Fruit fly (Drosophila melanogaster) whole organism, embryonic: ENCODE measurements around the gene Slu7.

Experiments
- CG10267 ChIP-seq: fragments of 200-800 bp; sonication (Bioruptor generic); optimal IDR thresholded peaks from 2 replicates; lab custom pipeline; 2018; ENCODE audit warnings: missing biosample characterization, mild to moderate bottlenecking, missing genetic modification characterization, moderate library complexity
- CG10274 ChIP-seq: fragments of 200-800 bp; sonication (Bioruptor generic); optimal IDR thresholded peaks from 3 replicates; lab custom pipeline; 2017; ENCODE audit warnings: missing biosample characterization, mild to moderate bottlenecking, missing genetic modification characterization
- CG11093 ChIP-seq: fragments of 200-800 bp; sonication (Bioruptor generic); IDR thresholded peaks from 3 replicates; pipeline ENCODE4 v1.3.6; 2022; ENCODE audit warnings: missing biosample characterization, missing genetic modification characterization
- CG11456 ChIP-seq: fragments of 200-800 bp; sonication (Bioruptor generic); IDR thresholded peaks from 3 replicates; pipeline ENCODE4 v1.3.6; 2022; ENCODE audit warnings: missing biosample characterization, missing genetic modification characterization
- CG12299 ChIP-seq: fragments of 200-800 bp; sonication (Bioruptor generic); optimal IDR thresholded peaks from 2 replicates; lab custom pipeline; 2018; ENCODE audit warnings: missing biosample characterization, mild to moderate bottlenecking, missing genetic modification characterization
- CG13123 ChIP-seq: fragments of 200-800 bp; sonication (Bioruptor generic); optimal IDR thresholded peaks from 2 replicates; lab custom pipeline; 2016; ENCODE audit warnings: missing biosample characterization, missing genetic modification characterization
- CG16813 ChIP-seq: fragments of 200-800 bp; sonication (Bioruptor generic); IDR thresholded peaks from 3 replicates; pipeline ENCODE4 v1.3.6; 2022; ENCODE audit warnings: missing biosample characterization, missing genetic modification characterization; ENCODE audit not compliant: partially characterized antibody
- CG18011 ChIP-seq: fragments of 200-800 bp; sonication (Bioruptor generic); optimal IDR thresholded peaks from 2 replicates; lab custom pipeline; 2017; ENCODE audit warnings: missing biosample characterization, missing genetic modification characterization, mild to moderate bottlenecking, moderate library complexity, missing genotype
- CG1832 ChIP-seq: fragments of 200-800 bp; sonication (Bioruptor generic); optimal IDR thresholded peaks from 2 replicates; lab custom pipeline; 2017; ENCODE audit warnings: missing biosample characterization, mild to moderate bottlenecking, missing genetic modification characterization, inconsistent platforms
- CG2129 ChIP-seq: fragments of 200-800 bp; sonication (Bioruptor generic); IDR thresholded peaks from 2 replicates; pipeline ENCODE4 v1.3.6; 2022; ENCODE audit warnings: missing biosample characterization, missing genetic modification characterization; ENCODE audit not compliant: partially characterized antibody
- CG6683 ChIP-seq: fragments of 200-800 bp; sonication (Bioruptor generic); optimal IDR thresholded peaks from 2 replicates; lab custom pipeline; 2017; ENCODE audit warnings: missing biosample characterization, mild to moderate bottlenecking, missing genetic modification characterization, missing genetic modification reagents
- CG6854 ChIP-seq: fragments of 200-800 bp; sonication (Bioruptor generic); optimal IDR thresholded peaks from 3 replicates; lab custom pipeline; 2017; ENCODE audit warnings: missing biosample characterization, mild to moderate bottlenecking, missing genetic modification characterization
- CG9932 ChIP-seq: fragments of 200-800 bp; sonication (Bioruptor generic); IDR thresholded peaks from 2 replicates; pipeline ENCODE4 v1.3.6; 2022; ENCODE audit warnings: missing biosample characterization, missing genetic modification characterization
- CHES-1-like ChIP-seq: fragments of 200-800 bp; sonication (Bioruptor generic); optimal IDR thresholded peaks from 2 replicates; lab custom pipeline; 2016; ENCODE audit warnings: missing biosample characterization, missing genetic modification characterization
- CoRest ChIP-seq: fragments of 200-800 bp; sonication (Bioruptor generic); optimal IDR thresholded peaks from 3 replicates; lab custom pipeline; 2018; ENCODE audit warnings: missing biosample characterization, mild to moderate bottlenecking, missing genetic modification characterization, moderate library complexity
- Doc2 ChIP-seq: fragments of 200-800 bp; sonication (Bioruptor generic); IDR thresholded peaks from 2 replicates; pipeline ENCODE4 v1.3.6; 2022; ENCODE audit warnings: missing biosample characterization, missing genetic modification characterization
- E2f2 ChIP-seq: fragments of 200-800 bp; sonication (Bioruptor generic); IDR thresholded peaks from 2 replicates; pipeline ENCODE4 v1.3.6; 2022; ENCODE audit warnings: missing biosample characterization, missing genetic modification characterization
- H2.0 ChIP-seq: fragments of 200-800 bp; sonication (Bioruptor generic); IDR thresholded peaks from 2 replicates; pipeline ENCODE4 v1.3.6; 2022; ENCODE audit warnings: missing biosample characterization, missing genetic modification characterization
- Hmr ChIP-seq: fragments of 200-800 bp; sonication (Bioruptor generic); optimal IDR thresholded peaks from 3 replicates; lab custom pipeline; 2017; ENCODE audit warnings: mild to moderate bottlenecking, missing biosample characterization, missing genetic modification reagents, missing genetic modification characterization
- Hmx ChIP-seq: fragments of 200-800 bp; sonication (Bioruptor generic); optimal IDR thresholded peaks from 2 replicates; lab custom pipeline; 2016; ENCODE audit warnings: missing biosample characterization, missing genetic modification characterization
- Hr51 ChIP-seq, 2 experiments: fragments of 200-800 bp; sonication (Bioruptor generic); optimal IDR thresholded peaks; 2 replicates in 1 of 2; 3 replicates in 1 of 2; lab custom pipeline; 2016 to 2018; ENCODE audit warnings: missing biosample characterization in 2 of 2, missing genetic modification characterization in 2 of 2, mild to moderate bottlenecking in 1 of 2, moderate library complexity in 1 of 2
- Myb ChIP-seq: fragments of 200-800 bp; sonication (Bioruptor generic); optimal IDR thresholded peaks from 2 replicates; lab custom pipeline; 2016; ENCODE audit warnings: missing biosample characterization, missing genetic modification characterization
- NC2α ChIP-seq: fragments of 200-800 bp; sonication (Bioruptor generic); optimal IDR thresholded peaks from 2 replicates; lab custom pipeline; 2016; ENCODE audit warnings: missing biosample characterization, missing genetic modification characterization
- NC2β ChIP-seq: fragments of 200-800 bp; sonication (Bioruptor generic); optimal IDR thresholded peaks from 2 replicates; lab custom pipeline; 2016; ENCODE audit warnings: missing biosample characterization, missing genetic modification characterization
- NK7.1 ChIP-seq: fragments of 200-800 bp; sonication (Bioruptor generic); optimal IDR thresholded peaks from 3 replicates; lab custom pipeline; 2016; ENCODE audit warnings: missing biosample characterization, missing genetic modification characterization
- Opbp ChIP-seq: fragments of 200-800 bp; sonication (Bioruptor generic); IDR thresholded peaks from 3 replicates; pipeline ENCODE4 v1.3.6; 2022; ENCODE audit warnings: missing biosample characterization, missing genetic modification characterization; ENCODE audit not compliant: partially characterized antibody
- Scr ChIP-seq: fragments of 200-800 bp; sonication (Bioruptor generic); IDR thresholded peaks from 2 replicates; pipeline ENCODE4 v1.3.6; 2022; ENCODE audit warnings: missing biosample characterization, missing genetic modification characterization; ENCODE audit not compliant: partially characterized antibody
- Sox102F ChIP-seq: fragments of 200-800 bp; sonication (Bioruptor generic); optimal IDR thresholded peaks from 2 replicates; lab custom pipeline; 2018; ENCODE audit warnings: missing biosample characterization, mild to moderate bottlenecking, missing genetic modification characterization, moderate library complexity
- Stat92E ChIP-seq, 3 experiments: fragments of >200 bp in 2 of 3; fragments of 200-800 bp in 1 of 3; sonication (Bioruptor generic) in 1 of 3; optimal IDR thresholded peaks; 2 replicates each; lab custom pipeline; 2017 to 2019; ENCODE audit warnings: missing biosample characterization in 3 of 3, missing genetic modification characterization in 3 of 3, mild to moderate bottlenecking in 1 of 3, moderate library complexity in 1 of 3
- YL-1 ChIP-seq: fragments of 200-800 bp; sonication (Bioruptor generic); optimal IDR thresholded peaks from 3 replicates; lab custom pipeline; 2017; ENCODE audit warnings: missing biosample characterization, mild to moderate bottlenecking, missing genetic modification characterization
- ac ChIP-seq: fragments of 200-800 bp; sonication (Bioruptor generic); optimal IDR thresholded peaks from 3 replicates; lab custom pipeline; 2017; ENCODE audit warnings: missing biosample characterization, mild to moderate bottlenecking, missing genetic modification characterization
- br ChIP-seq: fragments of >200 bp; optimal IDR thresholded peaks from 2 replicates; lab custom pipeline; 2017
- cas ChIP-seq: fragments of 200-800 bp; sonication (Bioruptor generic); IDR thresholded peaks from 2 replicates; pipeline ENCODE4 v1.3.6; 2022; ENCODE audit warnings: missing biosample characterization, missing genetic modification characterization
- cato ChIP-seq: fragments of 200-800 bp; sonication (Bioruptor generic); optimal IDR thresholded peaks from 2 replicates; lab custom pipeline; 2016; ENCODE audit warnings: missing biosample characterization, missing genetic modification characterization, borderline replicate concordance
- chinmo ChIP-seq: fragments of 200-800 bp; sonication (Bioruptor generic); IDR thresholded peaks from 4 replicates; pipeline ENCODE4 v1.3.6; 2022; ENCODE audit warnings: missing biosample characterization, missing genetic modification characterization; ENCODE audit not compliant: partially characterized antibody
- dimm ChIP-seq: fragments of 200-800 bp; sonication (Bioruptor generic); IDR thresholded peaks from 2 replicates; pipeline ENCODE4 v1.3.6; 2022; ENCODE audit warnings: missing biosample characterization, missing genetic modification characterization
- eve ChIP-seq, 2 experiments: fragments of >200 bp; optimal IDR thresholded peaks; 2 replicates each; lab custom pipeline; 2017; ENCODE audit warnings: missing biosample characterization in 2 of 2, missing genetic modification characterization in 2 of 2
- exex ChIP-seq: fragments of 200-800 bp; sonication (Bioruptor generic); optimal IDR thresholded peaks from 4 replicates; lab custom pipeline; 2018; ENCODE audit warnings: missing biosample characterization, mild to moderate bottlenecking, missing genetic modification characterization, moderate library complexity
- fru ChIP-seq: fragments of >200 bp; optimal IDR thresholded peaks from 2 replicates; lab custom pipeline; 2017
- gcm ChIP-seq: fragments of 200-800 bp; sonication (Bioruptor generic); optimal IDR thresholded peaks from 2 replicates; lab custom pipeline; 2019; ENCODE audit warnings: missing biosample characterization, mild to moderate bottlenecking, missing genetic modification characterization, moderate library complexity
- gt ChIP-seq: fragments of 200-800 bp; sonication (Bioruptor generic); IDR thresholded peaks from 2 replicates; pipeline ENCODE4 v1.3.6; 2022; ENCODE audit warnings: missing biosample characterization, missing genetic modification characterization
- ind ChIP-seq: fragments of 200-800 bp; sonication (Bioruptor generic); optimal IDR thresholded peaks from 3 replicates; lab custom pipeline; 2016; ENCODE audit warnings: missing biosample characterization, missing genetic modification characterization
- knrl ChIP-seq: fragments of 200-800 bp; sonication (Bioruptor generic); IDR thresholded peaks from 3 replicates; pipeline ENCODE4 v1.3.6; 2022; ENCODE audit warnings: missing biosample characterization, missing genetic modification characterization; ENCODE audit not compliant: partially characterized antibody
- lab ChIP-seq: fragments of 200-800 bp; sonication (Bioruptor generic); optimal IDR thresholded peaks from 3 replicates; lab custom pipeline; 2017; ENCODE audit warnings: missing biosample characterization, missing genetic modification characterization, mild to moderate bottlenecking, moderate library complexity, missing genetic modification reagents
- maf-S ChIP-seq: fragments of 200-800 bp; sonication (Bioruptor generic); optimal IDR thresholded peaks from 2 replicates; lab custom pipeline; 2016; ENCODE audit warnings: missing biosample characterization, missing genetic modification characterization
- nerfin-1 ChIP-seq: fragments of 200-800 bp; sonication (Bioruptor generic); optimal IDR thresholded peaks from 3 replicates; lab custom pipeline; 2019; ENCODE audit warnings: missing biosample characterization, mild to moderate bottlenecking, missing genetic modification characterization, moderate library complexity
- pita ChIP-seq: fragments of 200-800 bp; sonication (Bioruptor generic); optimal IDR thresholded peaks from 2 replicates; lab custom pipeline; 2017; ENCODE audit warnings: missing biosample characterization, mild to moderate bottlenecking, missing genetic modification characterization
- wor ChIP-seq: fragments of 200-800 bp; sonication (Bioruptor generic); IDR thresholded peaks from 2 replicates; pipeline ENCODE4 v1.3.6; 2022; ENCODE audit warnings: missing biosample characterization, missing genetic modification characterization
- zf30C ChIP-seq: fragments of 200-800 bp; sonication (Bioruptor generic); optimal IDR thresholded peaks from 3 replicates; lab custom pipeline; 2018; ENCODE audit warnings: missing biosample characterization, mild to moderate bottlenecking, missing genetic modification characterization

Gene Slu7

dm6 chr3R:29033909-29034629 is 4.8 kb downstream of the Slu7 start, which contains the start of the genes beta4GalNAcTB and Cpsf100 (continued):
- no peak for TF ChIP-seq CG1832 (GFP tag; lab: Kevin White, UChicago)
- TF ChIP-seq Hmr (GFP tag; lab: Kevin White, UChicago): peak; percentile 60
- TF ChIP-seq fru (lab: Kevin White, UChicago): no peak
- TF ChIP-seq chinmo (GFP tag; lab: Robert Waterston, UW): no peak
- TF ChIP-seq br (lab: Kevin White, UChicago): no peak
- peak; percentile 46 for TF ChIP-seq CG18011 (GFP tag; lab: Kevin White, UChicago)
- no peak for TF ChIP-seq NK7.1 (GFP tag; lab: Kevin White, UChicago)
- no peak for TF ChIP-seq CG16813 (GFP tag; lab: Robert Waterston, UW)
- TF ChIP-seq lab (GFP tag; lab: Kevin White, UChicago): no peak
- peak; percentile 61 for TF ChIP-seq nerfin-1 (tag; lab: Kevin White, UChicago)
- peak; percentile 26; the same call in 1 of the 2 replicates for TF ChIP-seq E2f2 (GFP tag; lab: Robert Waterston, UW)
- TF ChIP-seq NC2α (GFP tag; lab: Kevin White, UChicago): peak; percentile 7
- TF ChIP-seq Doc2 (GFP tag; lab: Robert Waterston, UW): no peak
- no peak for TF ChIP-seq gcm (GFP tag; lab: Kevin White, UChicago)
- peak; percentile 64 for TF ChIP-seq CG13123 (GFP tag; lab: Kevin White, UChicago)
- peak; percentile 46 for TF ChIP-seq Hmx
- peak; percentile 84 for TF ChIP-seq ind
- peak; percentile 63 for TF ChIP-seq H2.0 (GFP tag; lab: Robert Waterston, UW)
- no peak for TF ChIP-seq Scr (GFP tag; lab: Robert Waterston, UW)
- no peak for TF ChIP-seq eve (GFP tag; optimal IDR thresholded peaks at IDR 0.05; lab: Kevin White, UChicago)
- peak; percentile 48 for TF ChIP-seq CG6854 (GFP tag; lab: Kevin White, UChicago)
- TF ChIP-seq CG9932 (GFP tag; lab: Robert Waterston, UW): peak; percentile 79
- TF ChIP-seq wor (GFP tag; lab: Robert Waterston, UW): peak; percentile 21; the same call in 1 of the 2 replicates
- TF ChIP-seq maf-S: peak; percentile 29
- peak; percentile 17 for TF ChIP-seq Myb (GFP tag; lab: Kevin White, UChicago)
- TF ChIP-seq CG10274 (GFP tag; lab: Kevin White, UChicago): peak; percentile 47
- TF ChIP-seq dimm (GFP tag; lab: Robert Waterston, UW): no peak
- TF ChIP-seq Hr51 (GFP tag; optimal IDR thresholded peaks at IDR 0.05; lab: Kevin White, UChicago): peak; percentile 42 to 57
- TF ChIP-seq pita (GFP tag; lab: Kevin White, UChicago): no peak
- 0 out of 2 replicates have a peak, but pooled peaks have one; percentile 9 for TF ChIP-seq cas
- peak; percentile 27 for TF ChIP-seq NC2β (GFP tag; lab: Kevin White, UChicago)
- TF ChIP-seq Sox102F (GFP tag; lab: Kevin White, UChicago): peak; percentile 64
- TF ChIP-seq gt (GFP tag; lab: Robert Waterston, UW): no peak
- no peak for TF ChIP-seq knrl (GFP tag; lab: Robert Waterston, UW)
- peak; percentile 56 for TF ChIP-seq CG10267
- TF ChIP-seq YL-1: no peak
- TF ChIP-seq exex (tag; lab: Kevin White, UChicago): peak; percentile 80
- TF ChIP-seq CHES-1-like (GFP tag; lab: Kevin White, UChicago): peak; percentile 47
- TF ChIP-seq cato (GFP tag; lab: Kevin White, UChicago): peak; percentile 46
- 0 out of 3 replicates have a peak, but pooled peaks have one; percentile 39 for TF ChIP-seq CG11093
- no peak for TF ChIP-seq ac (GFP tag; lab: Kevin White, UChicago)
- TF ChIP-seq Stat92E (GFP tag; optimal IDR thresholded peaks at IDR 0.05; lab: Kevin White, UChicago): no peak
- TF ChIP-seq zf30C (GFP tag; lab: Kevin White, UChicago): no peak
- TF ChIP-seq Opbp: no peak
- TF ChIP-seq CG12299 (tag; lab: Kevin White, UChicago): peak; percentile 3
- peak; percentile 87 for TF ChIP-seq CoRest
- TF ChIP-seq CG11456: peak; percentile 68; the same call in 2 of the 3 replicates
- no peak for TF ChIP-seq CG2129 (GFP tag; lab: Robert Waterston, UW)
- TF ChIP-seq CG6683 (GFP tag; lab: Kevin White, UChicago): peak; percentile 25
